Worm (Caenorhabditis elegans): ENCODE data around the gene F16G10.1.

DNA sequence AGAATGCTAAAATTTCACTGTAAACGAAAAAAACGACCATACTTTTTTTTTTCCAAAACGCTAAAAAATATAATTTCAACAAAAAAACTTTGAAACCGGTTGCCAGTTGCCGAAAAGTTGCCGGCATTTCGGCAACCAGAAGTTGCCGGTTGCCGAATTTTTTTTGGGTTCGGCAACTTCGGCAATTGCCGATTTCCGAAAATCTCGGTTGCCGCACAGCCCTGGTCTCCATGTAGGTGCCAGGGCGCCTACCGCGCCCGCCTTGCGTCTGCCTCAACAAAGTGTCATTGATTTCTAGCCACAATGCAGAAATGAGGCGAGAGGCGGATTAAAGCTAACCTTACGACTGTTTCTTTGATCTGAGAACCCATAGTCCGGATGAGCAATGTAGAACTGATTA lies 7.0 kb downstream of the F16G10.1 start:
- no peak for TF ChIP-seq mab-5 (tag; optimal IDR thresholded peaks at IDR 0.05)
- no peak for TF ChIP-seq lin-13 (tag; optimal IDR thresholded peaks at IDR 0.05)
- TF ChIP-seq elt-3 (tag; optimal IDR thresholded peaks at IDR 0.05) = no peak
- no peak for TF ChIP-seq ceh-83 (GFP tag; optimal IDR thresholded peaks at IDR 0.05)
- no peak for TF ChIP-seq blmp-1 (tag; optimal IDR thresholded peaks at IDR 0.05)
- no peak for TF ChIP-seq nhr-28 (tag; optimal IDR thresholded peaks at IDR 0.05)
- no peak for TF ChIP-seq snpc-4 (tag; optimal IDR thresholded peaks at IDR 0.05)
- no peak for TF ChIP-seq nhr-76 (tag; optimal IDR thresholded peaks at IDR 0.05)
- no peak for TF ChIP-seq pha-4 (tag; optimal IDR thresholded peaks at IDR 0.05)
- no peak for TF ChIP-seq unc-39 (tag; optimal IDR thresholded peaks at IDR 0.05)

All from whole organism, mixed stage, embryonic.